Worm (Caenorhabditis elegans): Measurements from ENCODE around the gene lex-1.

Gene lex-1

DNA sequence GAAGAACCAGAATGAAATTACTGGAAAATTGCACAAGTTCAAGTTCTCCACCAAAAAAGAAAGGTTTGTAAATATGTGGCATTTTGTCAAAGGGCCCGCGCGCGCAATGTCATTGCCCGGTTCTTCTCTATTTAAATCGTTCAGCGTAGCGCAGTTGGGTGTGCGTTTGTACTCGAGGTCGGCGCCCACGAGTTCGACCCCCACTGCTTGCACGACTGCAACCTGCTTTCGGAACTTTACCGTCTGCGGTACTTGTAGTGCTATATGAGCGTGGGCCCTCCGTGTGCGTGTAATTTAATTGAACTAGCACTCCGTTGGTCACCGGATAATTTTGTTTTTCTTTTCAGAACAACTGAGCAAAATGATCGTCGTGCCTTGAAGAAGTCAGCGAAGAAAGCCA lies 7.2 kb downstream of the lex-1 start (continued):
- TF ChIP-seq Y75B8A.6 (GFP tag; IDR thresholded peaks at IDR 0.05) (0 out of 2 replicates have a peak, but pooled peaks have one; percentile 27), R02D3.7 (tag; optimal IDR thresholded peaks at IDR 0.05) (no peak), dve-1 (tag; optimal IDR thresholded peaks at IDR 0.05; ENCODE audit: insufficient read depth) (peak; percentile 74)

DNA sequence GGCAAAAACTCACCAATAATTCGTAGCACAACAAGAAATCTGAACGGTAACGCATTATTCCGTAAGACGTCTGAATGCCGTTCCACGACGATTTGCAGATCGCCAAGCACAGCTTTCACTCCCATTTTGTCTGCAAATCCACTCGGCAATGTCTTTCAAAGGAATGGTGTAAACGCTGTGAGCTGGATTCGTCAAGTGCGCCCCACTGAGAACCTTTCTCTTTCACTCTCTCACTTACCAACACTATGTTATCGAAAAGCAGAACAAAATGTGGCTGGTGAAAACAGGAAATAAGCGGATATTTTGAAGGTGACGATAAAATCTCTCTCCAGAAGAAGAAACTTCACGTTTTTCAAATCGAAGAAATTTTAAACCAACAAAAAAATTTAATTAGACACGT lies 9.6 kb downstream of the lex-1 start:
- TF ChIP-seq cey-2 (tag; optimal IDR thresholded peaks at IDR 0.05; ENCODE audit: borderline replicate concordance, insufficient read depth) (no peak), lin-29 (GFP tag; IDR thresholded peaks at IDR 0.05) (no peak), nhr-111 (GFP tag; optimal IDR thresholded peaks at IDR 0.05) (no peak), mdt-29 (GFP tag; IDR thresholded peaks at IDR 0.05) (no peak), tag-97 (GFP tag; IDR thresholded peaks at IDR 0.05) (no peak), tra-1 (GFP tag; IDR thresholded peaks at IDR 0.05) (no peak), nhr-76 (tag; optimal IDR thresholded peaks at IDR 0.05) (no peak), ceh-32 (tag; optimal IDR thresholded peaks at IDR 0.05; ENCODE audit: poor library complexity) (no peak), nhr-77 (tag; optimal IDR thresholded peaks at IDR 0.05) (no peak), lsy-2 (tag; optimal IDR thresholded peaks at IDR 0.05) (peak in 1 of 2 experiments; percentile 50), hmg-1.1 (GFP tag; IDR thresholded peaks at IDR 0.05) (no peak), mxl-3 (GFP tag; optimal IDR thresholded peaks at IDR 0.05) (peak; percentile 49), F49E8.2 (tag; optimal IDR thresholded peaks at IDR 0.05; ENCODE audit: borderline replicate concordance) (no peak), ceh-28 (tag; optimal IDR thresholded peaks at IDR 0.05) (no peak), Y5F2A.4 (GFP tag; optimal IDR thresholded peaks at IDR 0.05) (no peak), ZK546.5 (tag; optimal IDR thresholded peaks at IDR 0.05) (no peak), saeg-2 (GFP tag; IDR thresholded peaks at IDR 0.05) (0 out of 2 replicates have a peak, but pooled peaks have one; percentile 14), fos-1 (tag; optimal IDR thresholded peaks at IDR 0.05) (no peak), nhr-237 (tag; optimal IDR thresholded peaks at IDR 0.05) (no peak), Y75B8A.6 (GFP tag; IDR thresholded peaks at IDR 0.05) (no peak), madf-9 (GFP tag; conservative IDR thresholded peaks at IDR 0.05) (no peak), lin-15B (tag; optimal IDR thresholded peaks at IDR 0.05) (no peak), zip-2 (tag; optimal IDR thresholded peaks at IDR 0.05) (no peak), aly-2 (tag; optimal IDR thresholded peaks at IDR 0.05) (no peak), php-3 (GFP tag; IDR thresholded peaks at IDR 0.05) (0 out of 2 replicates have a peak, but pooled peaks have one; percentile 15), zfp-2 (tag; optimal IDR thresholded peaks at IDR 0.05) (no peak), T20F7.1 (GFP tag; optimal IDR thresholded peaks at IDR 0.05) (no peak), gei-8 (GFP tag; optimal IDR thresholded peaks at IDR 0.05) (no peak), pha-4 (GFP tag; IDR thresholded peaks at IDR 0.05) (no peak), pha-4 (tag; optimal IDR thresholded peaks at IDR 0.05) (no peak), skn-1 (tag; optimal IDR thresholded peaks at IDR 0.05) (no peak), unc-62 (GFP tag; optimal IDR thresholded peaks at IDR 0.05 in 1 of 2) (peak in 1 of 2 experiments; percentile 37), unc-62 (tag; optimal IDR thresholded peaks at IDR 0.05) (no peak), nhr-28 (tag; optimal IDR thresholded peaks at IDR 0.05) (no peak), F37D6.2 (tag; optimal IDR thresholded peaks at IDR 0.05) (no peak), daf-8 (GFP tag; IDR thresholded peaks at IDR 0.05) (no peak), ctbp-1 (GFP tag; IDR thresholded peaks at IDR 0.05) (no peak), zfp-3 (GFP tag; conservative IDR thresholded peaks at IDR 0.05) (no peak), zip-11 (GFP tag; IDR thresholded peaks at IDR 0.05) (no peak), lin-38 (GFP tag; IDR thresholded peaks at IDR 0.05) (peak; percentile 70), nhr-10 (tag; optimal IDR thresholded peaks at IDR 0.05) (no peak), dpl-1 (GFP tag; optimal IDR thresholded peaks at IDR 0.05) (peak; percentile 41), Y48G9A.11 (GFP tag; IDR thresholded peaks at IDR 0.05) (0 out of 2 replicates have a peak, but pooled peaks have one; percentile 21), dve-1 (tag; optimal IDR thresholded peaks at IDR 0.05; ENCODE audit: insufficient read depth) (peak; percentile 20), vab-7 (GFP tag; IDR thresholded peaks at IDR 0.05) (no peak), unc-39 (tag; optimal IDR thresholded peaks at IDR 0.05) (no peak), T26A8.4 (GFP tag; IDR thresholded peaks at IDR 0.05) (no peak), spr-3 (GFP tag; optimal IDR thresholded peaks at IDR 0.05) (no peak), ceh-62 (tag; optimal IDR thresholded peaks at IDR 0.05) (no peak)
